Fruit fly (Drosophila melanogaster) whole organism, embryonic: ENCODE data around the gene CG14695.
A peak's percentile ranks its signal among the peaks of the same experiment; 100 is the strongest.

Experiments
- Awh ChIP-seq: fragments of 200-800 bp; sonication (Bioruptor generic); IDR thresholded peaks from 2 replicates; pipeline ENCODE4, ENCODE4 v1.3.6; 2022; ENCODE audit warnings: missing biosample characterization, missing genetic modification characterization
- Blimp-1 ChIP-seq: fragments of 200-800 bp; sonication (Bioruptor generic); optimal IDR thresholded peaks from 3 replicates; lab custom pipeline; 2018; ENCODE audit warnings: missing biosample characterization, missing genetic modification characterization, mild to moderate bottlenecking, moderate library complexity, missing genetic modification reagents
- CG10431 ChIP-seq: fragments of 200-800 bp; sonication (Bioruptor generic); optimal IDR thresholded peaks from 3 replicates; lab custom pipeline; 2018; ENCODE audit warnings: missing biosample characterization, mild to moderate bottlenecking, missing genetic modification characterization
- CG10565 ChIP-seq: fragments of 200-800 bp; sonication (Bioruptor generic); optimal IDR thresholded peaks from 3 replicates; lab custom pipeline; 2016; ENCODE audit warnings: missing biosample characterization, mild to moderate bottlenecking, missing genetic modification characterization
- CG13296 ChIP-seq: fragments of 200-800 bp; sonication (Bioruptor generic); optimal IDR thresholded peaks from 3 replicates; lab custom pipeline; 2018; ENCODE audit warnings: missing biosample characterization, mild to moderate bottlenecking, missing genetic modification characterization
- CG14441 ChIP-seq: fragments of 200-800 bp; sonication (Bioruptor generic); IDR thresholded peaks from 2 replicates; pipeline ENCODE4 v1.3.6; 2022; ENCODE audit warnings: missing biosample characterization, missing genetic modification characterization
- CG15269 ChIP-seq: fragments of 200-800 bp; sonication (Bioruptor generic); optimal IDR thresholded peaks from 2 replicates; lab custom pipeline; 2018; ENCODE audit warnings: missing biosample characterization, mild to moderate bottlenecking, missing genetic modification characterization, moderate library complexity
- CG17568 ChIP-seq: fragments of 200-800 bp; sonication (Bioruptor generic); optimal IDR thresholded peaks from 2 replicates; lab custom pipeline; 2018; ENCODE audit warnings: missing biosample characterization, mild to moderate bottlenecking, missing genetic modification characterization, moderate library complexity
- CG17802 ChIP-seq: fragments of 200-800 bp; sonication (Bioruptor generic); optimal IDR thresholded peaks from 2 replicates; lab custom pipeline; 2018; ENCODE audit warnings: missing biosample characterization, mild to moderate bottlenecking, missing genetic modification characterization, moderate library complexity
- CG18619 ChIP-seq: fragments of 200-800 bp; sonication (Bioruptor generic); optimal IDR thresholded peaks from 3 replicates; lab custom pipeline; 2017; ENCODE audit warnings: missing biosample characterization, mild to moderate bottlenecking, missing genetic modification characterization
- CG2889 ChIP-seq: fragments of 200-800 bp; sonication (Bioruptor generic); IDR thresholded peaks from 3 replicates; pipeline ENCODE4 v1.3.6; 2022; ENCODE audit warnings: missing biosample characterization, missing genetic modification characterization
- CG34376 ChIP-seq: fragments of 200-800 bp; sonication (Bioruptor generic); optimal IDR thresholded peaks from 2 replicates; lab custom pipeline; 2018; ENCODE audit warnings: missing biosample characterization, mild to moderate bottlenecking, missing genetic modification characterization
- CG4282 ChIP-seq: fragments of 200-800 bp; sonication (Bioruptor generic); optimal IDR thresholded peaks from 2 replicates; lab custom pipeline; 2016; ENCODE audit warnings: missing biosample characterization, missing genetic modification characterization
- CG4328 ChIP-seq: fragments of 200-800 bp; sonication (Bioruptor generic); optimal IDR thresholded peaks from 3 replicates; lab custom pipeline; 2017; ENCODE audit warnings: missing biosample characterization, missing genetic modification reagents, missing genetic modification characterization
- CG6175 ChIP-seq: fragments of 200-800 bp; sonication (Bioruptor generic); IDR thresholded peaks from 3 replicates; pipeline ENCODE4 v1.3.6; 2022; ENCODE audit warnings: missing biosample characterization, missing genetic modification characterization
- CG7357 ChIP-seq: fragments of 200-800 bp; sonication (Bioruptor generic); IDR thresholded peaks from 3 replicates; pipeline ENCODE4 v1.3.6; 2022; ENCODE audit warnings: missing biosample characterization, missing genetic modification characterization
- CG8281 ChIP-seq: fragments of 200-800 bp; sonication (Bioruptor generic); optimal IDR thresholded peaks from 2 replicates; lab custom pipeline; 2018; ENCODE audit warnings: missing biosample characterization, mild to moderate bottlenecking, missing genetic modification characterization, moderate library complexity
- CG8388 ChIP-seq: fragments of 200-800 bp; sonication (Bioruptor generic); optimal IDR thresholded peaks from 2 replicates; lab custom pipeline; 2019; ENCODE audit warnings: missing biosample characterization, mild to moderate bottlenecking, missing genetic modification characterization, moderate library complexity
- CG9215 ChIP-seq: fragments of 200-800 bp; sonication (Bioruptor generic); IDR thresholded peaks from 2 replicates; pipeline ENCODE4 v1.3.6; 2022; ENCODE audit warnings: missing biosample characterization, missing genetic modification characterization
- CG9817 ChIP-seq: fragments of 200-800 bp; sonication (Bioruptor generic); optimal IDR thresholded peaks from 2 replicates; lab custom pipeline; 2018; ENCODE audit warnings: missing biosample characterization, mild to moderate bottlenecking, missing genetic modification characterization, moderate library complexity
- Chrac-16 ChIP-seq: fragments of 200-800 bp; sonication (Bioruptor generic); optimal IDR thresholded peaks from 3 replicates; lab custom pipeline; 2016; ENCODE audit warnings: missing biosample characterization, missing genetic modification characterization
- Hey ChIP-seq: fragments of 200-800 bp; sonication (Bioruptor generic); optimal IDR thresholded peaks from 3 replicates; lab custom pipeline; 2018; ENCODE audit warnings: missing biosample characterization, mild to moderate bottlenecking, missing genetic modification characterization
- Hmr ChIP-seq: fragments of 200-800 bp; sonication (Bioruptor generic); optimal IDR thresholded peaks from 3 replicates; lab custom pipeline; 2017; ENCODE audit warnings: mild to moderate bottlenecking, missing biosample characterization, missing genetic modification reagents, missing genetic modification characterization
- Lhr ChIP-seq: fragments of 200-800 bp; sonication (Bioruptor generic); optimal IDR thresholded peaks from 3 replicates; lab custom pipeline; 2017; ENCODE audit warnings: mild to moderate bottlenecking, missing biosample characterization, missing genetic modification reagents, missing genetic modification characterization
- Mes4 ChIP-seq: fragments of 200-800 bp; sonication (Bioruptor generic); optimal IDR thresholded peaks from 2 replicates; lab custom pipeline; 2016; ENCODE audit warnings: missing biosample characterization, missing genetic modification characterization
- Nf-YB ChIP-seq: fragments of 200-800 bp; sonication (Bioruptor generic); optimal IDR thresholded peaks from 3 replicates; lab custom pipeline; 2019; ENCODE audit warnings: missing biosample characterization, mild to moderate bottlenecking, missing genetic modification characterization, moderate library complexity
- Nf-YC ChIP-seq: fragments of 200-800 bp; optimal IDR thresholded peaks from 3 replicates; lab custom pipeline; 2019; ENCODE audit warnings: missing biosample characterization, mild to moderate bottlenecking, missing genetic modification characterization, moderate library complexity
- Oaz ChIP-seq: fragments of 200-800 bp; sonication (Bioruptor generic); IDR thresholded peaks from 2 replicates; pipeline ENCODE4 v1.3.6; 2022; ENCODE audit warnings: missing biosample characterization, missing genetic modification characterization
- Sry-δ ChIP-seq: fragments of 200-800 bp; sonication (Bioruptor generic); optimal IDR thresholded peaks from 2 replicates; lab custom pipeline; 2016; ENCODE audit warnings: missing biosample characterization, missing genetic modification characterization
- ac ChIP-seq: fragments of 200-800 bp; sonication (Bioruptor generic); optimal IDR thresholded peaks from 3 replicates; lab custom pipeline; 2017; ENCODE audit warnings: missing biosample characterization, mild to moderate bottlenecking, missing genetic modification characterization
- ash1 ChIP-seq: fragments of 200-800 bp; sonication (Bioruptor generic); optimal IDR thresholded peaks from 2 replicates; lab custom pipeline; 2018; ENCODE audit warnings: missing biosample characterization, mild to moderate bottlenecking, missing genetic modification characterization
- chif ChIP-seq, 2 experiments: fragments of 200-800 bp; sonication (Bioruptor generic); optimal IDR thresholded peaks; 3 replicates each; lab custom pipeline; 2016; ENCODE audit warnings: missing biosample characterization in 2 of 2, missing genetic modification characterization in 2 of 2
- chm ChIP-seq: fragments of 200-800 bp; sonication (Bioruptor generic); IDR thresholded peaks from 2 replicates; pipeline ENCODE4 v1.3.6; 2022; ENCODE audit warnings: missing biosample characterization, missing genetic modification characterization
- crc ChIP-seq: fragments of 200-800 bp; sonication (Bioruptor generic); optimal IDR thresholded peaks from 2 replicates; lab custom pipeline; 2016; ENCODE audit warnings: missing biosample characterization, missing genetic modification characterization
- dimm ChIP-seq: fragments of 200-800 bp; sonication (Bioruptor generic); IDR thresholded peaks from 2 replicates; pipeline ENCODE4 v1.3.6; 2022; ENCODE audit warnings: missing biosample characterization, missing genetic modification characterization
- dmrt11E ChIP-seq: fragments of 200-800 bp; sonication (Bioruptor generic); optimal IDR thresholded peaks from 3 replicates; lab custom pipeline; 2018; ENCODE audit warnings: missing biosample characterization, mild to moderate bottlenecking, missing genetic modification characterization, moderate library complexity
- eyg ChIP-seq: fragments of 200-800 bp; sonication (Bioruptor generic); optimal IDR thresholded peaks from 3 replicates; lab custom pipeline; 2016; ENCODE audit warnings: missing biosample characterization, missing genetic modification characterization
- fd3F ChIP-seq: fragments of 200-800 bp; sonication (Bioruptor generic); optimal IDR thresholded peaks from 2 replicates; lab custom pipeline; 2018; ENCODE audit warnings: missing biosample characterization, mild to moderate bottlenecking, missing genetic modification characterization, moderate library complexity
- gt ChIP-seq: fragments of 200-800 bp; sonication (Bioruptor generic); IDR thresholded peaks from 2 replicates; pipeline ENCODE4 v1.3.6; 2022; ENCODE audit warnings: missing biosample characterization, missing genetic modification characterization
- hbn ChIP-seq: fragments of 200-800 bp; sonication (Bioruptor generic); IDR thresholded peaks from 2 replicates; pipeline ENCODE4 v1.3.6; 2022; ENCODE audit warnings: missing biosample characterization, missing genetic modification characterization; ENCODE audit not compliant: partially characterized antibody
- insv ChIP-seq, 2 experiments: fragments of 200-800 bp; sonication (Bioruptor generic); optimal IDR thresholded peaks; 3 replicates each; lab custom pipeline; 2016 to 2018; ENCODE audit warnings: missing biosample characterization in 2 of 2, missing genetic modification characterization in 2 of 2
- klu ChIP-seq: fragments of 200-800 bp; sonication (Bioruptor generic); IDR thresholded peaks from 2 replicates; pipeline ENCODE4 v1.3.6; 2022; ENCODE audit warnings: missing biosample characterization, missing genetic modification characterization
- nerfin-2 ChIP-seq: fragments of 200-800 bp; sonication (Bioruptor generic); IDR thresholded peaks from 2 replicates; pipeline ENCODE4 v1.3.6; 2022; ENCODE audit warnings: missing biosample characterization, missing genetic modification characterization; ENCODE audit not compliant: partially characterized antibody
- pros ChIP-seq: fragments of 200-800 bp; sonication (Bioruptor generic); optimal IDR thresholded peaks from 3 replicates; lab custom pipeline; 2019; ENCODE audit warnings: missing biosample characterization, mild to moderate bottlenecking, missing genetic modification characterization, moderate library complexity
- pzg ChIP-seq: fragments of 200-800 bp; sonication (Bioruptor generic); optimal IDR thresholded peaks from 3 replicates; lab custom pipeline; 2018; ENCODE audit warnings: missing biosample characterization, mild to moderate bottlenecking, missing genetic modification characterization, moderate library complexity
- rib ChIP-seq: fragments of 200-800 bp; sonication (Bioruptor generic); IDR thresholded peaks from 2 replicates; pipeline ENCODE4 v1.3.6; 2022; ENCODE audit warnings: missing biosample characterization, missing genetic modification characterization
- sens-2 ChIP-seq: fragments of 200-800 bp; sonication (Bioruptor generic); IDR thresholded peaks from 2 replicates; pipeline ENCODE4 v1.3.6; 2022; ENCODE audit warnings: missing biosample characterization, missing genetic modification characterization
- tgo ChIP-seq: fragments of 200-800 bp; sonication (Bioruptor generic); IDR thresholded peaks from 3 replicates; pipeline ENCODE4 v1.3.6; 2022; ENCODE audit warnings: missing biosample characterization, missing genetic modification characterization
- unc-4 ChIP-seq: fragments of 200-800 bp; sonication (Bioruptor generic); IDR thresholded peaks from 2 replicates; pipeline ENCODE4 v1.3.6; 2022; ENCODE audit warnings: missing biosample characterization, missing genetic modification characterization; ENCODE audit not compliant: partially characterized antibody
- zfh2 ChIP-seq: fragments of 200-800 bp; sonication (Bioruptor generic); optimal IDR thresholded peaks from 2 replicates; lab custom pipeline; 2016; ENCODE audit warnings: missing biosample characterization, missing genetic modification characterization

Gene CG14695

dm6 chr3R:10884031-10884677, 5.0 kb upstream of the CG14695 start (continued):
- no peak for TF ChIP-seq Mes4
- TF ChIP-seq Oaz (GFP tag; lab: Robert Waterston, UW), result peak; percentile 58
- no peak for TF ChIP-seq Hey (tag; lab: Kevin White, UChicago)
- peak; percentile 85 for TF ChIP-seq CG6175 (GFP tag; lab: Robert Waterston, UW)
- TF ChIP-seq pros, result no peak
- no peak for TF ChIP-seq hbn
- TF ChIP-seq gt, result no peak
- TF ChIP-seq Sry-δ (GFP tag; lab: Kevin White, UChicago), result no peak
- peak; percentile 54 for TF ChIP-seq Blimp-1
- no peak for TF ChIP-seq Lhr (GFP tag; lab: Kevin White, UChicago)
- TF ChIP-seq sens-2, result peak; percentile 59; the same call in 1 of the 2 replicates
- TF ChIP-seq CG13296 (GFP tag; lab: Kevin White, UChicago), result peak; percentile 87
- peak; percentile 77 for TF ChIP-seq Hmr (GFP tag; lab: Kevin White, UChicago)
- TF ChIP-seq Nf-YC (tag; lab: Kevin White, UChicago), result peak; percentile 49
- peak; percentile 61 for TF ChIP-seq CG7357 (GFP tag; lab: Robert Waterston, UW)
- peak; percentile 69 for TF ChIP-seq CG9817
- TF ChIP-seq rib, result peak; percentile 84
- TF ChIP-seq CG17802 (tag; lab: Kevin White, UChicago), result no peak
- peak; percentile 16 for TF ChIP-seq CG17568 (GFP tag; lab: Kevin White, UChicago)
- TF ChIP-seq zfh2, result peak; percentile 7
- peak; percentile 72 for TF ChIP-seq CG9215 (GFP tag; lab: Robert Waterston, UW)
- TF ChIP-seq insv (GFP tag; optimal IDR thresholded peaks at IDR 0.05; lab: Kevin White, UChicago), result no peak
- no peak for TF ChIP-seq CG34376
- TF ChIP-seq CG4282 (GFP tag; lab: Kevin White, UChicago), result no peak
- TF ChIP-seq klu (GFP tag; lab: Robert Waterston, UW), result peak; percentile 54
- no peak for TF ChIP-seq ac
- peak; percentile 87 for TF ChIP-seq tgo
- TF ChIP-seq Nf-YB (GFP tag; lab: Kevin White, UChicago), result peak; percentile 26
- no peak for TF ChIP-seq ash1 (GFP tag; lab: Kevin White, UChicago)
- peak; percentile 34 for TF ChIP-seq CG8388 (GFP tag; lab: Kevin White, UChicago)
- peak; percentile 54 for TF ChIP-seq CG8281 (tag; lab: Kevin White, UChicago)
- TF ChIP-seq CG10565 (GFP tag; lab: Kevin White, UChicago), result no peak
- TF ChIP-seq CG15269, result peak; percentile 80
- no peak for TF ChIP-seq CG10431 (GFP tag; lab: Kevin White, UChicago)
- no peak for TF ChIP-seq dmrt11E
- no peak for TF ChIP-seq CG4328 (GFP tag; lab: Kevin White, UChicago)
- peak; percentile 49 for TF ChIP-seq CG18619
- TF ChIP-seq Chrac-16 (GFP tag; lab: Kevin White, UChicago), result no peak
- no peak for TF ChIP-seq unc-4 (GFP tag; lab: Robert Waterston, UW)
- TF ChIP-seq pzg (GFP tag; lab: Kevin White, UChicago), result no peak
- peak; percentile 89 for TF ChIP-seq Awh (GFP tag; lab: Robert Waterston, UW)
- peak; percentile 53; the same call in 1 of the 3 replicates for TF ChIP-seq CG2889 (GFP tag; lab: Robert Waterston, UW)
- no peak for TF ChIP-seq dimm (GFP tag; lab: Robert Waterston, UW)
- TF ChIP-seq nerfin-2, result no peak
- peak; percentile 63 for TF ChIP-seq fd3F (GFP tag; lab: Kevin White, UChicago)
- TF ChIP-seq chif (GFP tag; optimal IDR thresholded peaks at IDR 0.05; lab: Kevin White, UChicago), result no peak
- peak; percentile 90 for TF ChIP-seq CG14441 (GFP tag; lab: Robert Waterston, UW)
- TF ChIP-seq crc (GFP tag; lab: Kevin White, UChicago), result no peak
- no peak for TF ChIP-seq eyg
- peak; percentile 53; the same call in 1 of the 2 replicates for TF ChIP-seq chm (GFP tag; lab: Robert Waterston, UW)
